Worm (Caenorhabditis elegans): Measurements from ENCODE around the gene nhr-141.
A peak's percentile ranks its signal among the peaks of the same experiment; 100 is the strongest.

nhr-141 gene

ce11 chrV:7434805-7435363 is 9.6 kb upstream of the nhr-141 start (continued):
- TF ChIP-seq unc-86 (tag; optimal IDR thresholded peaks at IDR 0.05) (peak; percentile 25), dpl-1 (GFP tag; optimal IDR thresholded peaks at IDR 0.05) (peak in 2 of 3 experiments; percentile 37 to 45), C34B4.2 (tag; optimal IDR thresholded peaks at IDR 0.05) (no peak), fkh-4 (tag; optimal IDR thresholded peaks at IDR 0.05; ENCODE audit: borderline replicate concordance) (no peak), alr-1 (tag; optimal IDR thresholded peaks at IDR 0.05; ENCODE audit: borderline replicate concordance) (no peak), jun-1 (tag; optimal IDR thresholded peaks at IDR 0.05) (no peak), nhr-19 (GFP tag; conservative IDR thresholded peaks at IDR 0.05) (peak; percentile 98), ceh-82 (tag; optimal IDR thresholded peaks at IDR 0.05) (peak; percentile 25 to 32 (median 28)), nhr-237 (tag; optimal IDR thresholded peaks at IDR 0.05) (no peak), fos-1 (tag; optimal IDR thresholded peaks at IDR 0.05) (no peak), nhr-71 (tag; optimal IDR thresholded peaks at IDR 0.05) (peak; percentile 92), unc-98 (GFP tag; IDR thresholded peaks at IDR 0.05) (no peak), lir-3 (tag; optimal IDR thresholded peaks at IDR 0.05; ENCODE audit: poor library complexity) (peak; percentile 34), nhr-11 (tag; optimal IDR thresholded peaks at IDR 0.05) (no peak), Y116A8C.19 (tag; optimal IDR thresholded peaks at IDR 0.05; ENCODE audit: borderline replicate concordance) (no peak), lin-35 (GFP tag; optimal IDR thresholded peaks at IDR 0.05) (peak; percentile 49 to 72), lin-39 (tag; optimal IDR thresholded peaks at IDR 0.05) (peak; percentile 1), tbx-2 (tag; optimal IDR thresholded peaks at IDR 0.05) (peak; percentile 69), egl-13 (tag; optimal IDR thresholded peaks at IDR 0.05) (no peak), fkh-8 (tag; optimal IDR thresholded peaks at IDR 0.05) (peak; percentile 73), blmp-1 (tag; optimal IDR thresholded peaks at IDR 0.05) (peak; percentile 5), ama-1 (optimal IDR thresholded peaks at IDR 0.05) (no peak), lin-14 (GFP tag; optimal IDR thresholded peaks at IDR 0.05) (peak; percentile 88), zip-4 (GFP tag; optimal IDR thresholded peaks at IDR 0.05) (no peak), vab-15 (tag; optimal IDR thresholded peaks at IDR 0.05) (no peak), C16A3.4 (tag; optimal IDR thresholded peaks at IDR 0.05) (peak; percentile 13), sptf-1 (tag; optimal IDR thresholded peaks at IDR 0.05) (no peak), nhr-20 (tag; optimal IDR thresholded peaks at IDR 0.05) (peak; percentile 78), skn-1 (tag; optimal IDR thresholded peaks at IDR 0.05) (peak; percentile 39), unc-30 (tag; optimal IDR thresholded peaks at IDR 0.05) (no peak), lin-15B (tag; optimal IDR thresholded peaks at IDR 0.05) (no peak), hpl-2 (GFP tag; optimal IDR thresholded peaks at IDR 0.05) (no peak), ceh-90 (tag; optimal IDR thresholded peaks at IDR 0.05) (no peak), tlp-1 (tag; optimal IDR thresholded peaks at IDR 0.05) (no peak), aha-1 (tag; optimal IDR thresholded peaks at IDR 0.05) (no peak), ceh-8 (GFP tag; optimal IDR thresholded peaks at IDR 0.05) (no peak), rnt-1 (tag; optimal IDR thresholded peaks at IDR 0.05) (peak; percentile 56), elt-3 (tag; optimal IDR thresholded peaks at IDR 0.05) (peak in 1 of 6 experiments; percentile 4), irx-1 (tag; optimal IDR thresholded peaks at IDR 0.05) (no peak), sup-37 (GFP tag; optimal IDR thresholded peaks at IDR 0.05) (peak; percentile 31), ets-5 (GFP tag; IDR thresholded peaks at IDR 0.05) (no peak), lsy-2 (tag; optimal IDR thresholded peaks at IDR 0.05) (peak; percentile 55 to 58), nhr-90 (tag; optimal IDR thresholded peaks at IDR 0.05; ENCODE audit: poor library complexity) (peak; percentile 29), snu-23 (GFP tag; optimal IDR thresholded peaks at IDR 0.05) (peak; percentile 79), efl-1 (optimal IDR thresholded peaks at IDR 0.05) (peak; percentile 19 to 41), efl-1 (GFP tag; optimal IDR thresholded peaks at IDR 0.05 in 1 of 2) (peak in 1 of 2 experiments; percentile 87), egl-27 (tag; optimal IDR thresholded peaks at IDR 0.05) (no peak), nhr-47 (tag; optimal IDR thresholded peaks at IDR 0.05) (peak; percentile 55), nhr-12 (tag; optimal IDR thresholded peaks at IDR 0.05) (no peak), unc-62 (GFP tag; optimal IDR thresholded peaks at IDR 0.05) (no peak), unc-130 (tag; optimal IDR thresholded peaks at IDR 0.05) (peak; percentile 34), mep-1 (tag; optimal IDR thresholded peaks at IDR 0.05) (peak; percentile 60), ces-1 (GFP tag; optimal IDR thresholded peaks at IDR 0.05) (no peak)

Data from whole organism, L1 larva.